Fruit fly (Drosophila melanogaster): ENCODE data around the gene CG42821.
A peak's percentile ranks its signal among the peaks of the same experiment; 100 is the strongest.

Gene CG42821

DNA sequence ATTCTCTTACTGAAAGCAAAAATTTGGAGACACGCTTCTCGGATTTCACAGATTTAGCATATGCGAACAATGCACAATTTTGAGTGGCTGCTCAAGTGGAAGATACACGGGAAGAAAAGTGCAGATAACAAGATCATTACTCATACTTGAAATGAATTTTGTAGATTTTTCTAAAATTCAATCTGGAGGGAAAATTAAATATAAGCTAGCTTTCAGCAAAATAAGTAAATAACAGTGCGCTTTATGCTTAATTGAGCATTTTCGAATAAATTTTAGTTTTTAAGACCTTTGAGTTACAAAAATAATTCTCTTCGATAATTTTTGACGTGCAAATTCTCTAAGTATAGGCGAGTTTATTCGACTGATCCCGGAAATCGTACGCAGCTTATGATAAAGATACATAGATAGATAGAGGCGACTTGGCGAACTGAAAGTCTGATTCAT, 12.2 kb upstream of the CG42821 start (continued):
- peak in 1 of 2 experiments; percentile 24 for TF ChIP-seq Pdp1 (GFP tag; optimal IDR thresholded peaks at IDR 0.05)
- no peak for TF ChIP-seq insv (GFP tag; optimal IDR thresholded peaks at IDR 0.05)
- TF ChIP-seq HLH4C (GFP tag; IDR thresholded peaks at IDR 0.05; ENCODE audit: partially characterized antibody), result no peak
- TF ChIP-seq CG13424 (tag; optimal IDR thresholded peaks at IDR 0.05), result no peak
- TF ChIP-seq lmd (GFP tag; IDR thresholded peaks at IDR 0.05), result 0 out of 2 replicates have a peak, but pooled peaks have one; percentile 35
- no peak for TF ChIP-seq CG13123 (GFP tag; optimal IDR thresholded peaks at IDR 0.05)
- peak in 1 of 2 experiments; percentile 49 for TF ChIP-seq chif (GFP tag; optimal IDR thresholded peaks at IDR 0.05)
- TF ChIP-seq exex (tag; optimal IDR thresholded peaks at IDR 0.05), result no peak
- TF ChIP-seq Awh (GFP tag; IDR thresholded peaks at IDR 0.05), result no peak
- TF ChIP-seq CG3065 (GFP tag; optimal IDR thresholded peaks at IDR 0.05), result no peak
- no peak for TF ChIP-seq gfzf (GFP tag; optimal IDR thresholded peaks at IDR 0.05)
- no peak for TF ChIP-seq CG10366 (GFP tag; IDR thresholded peaks at IDR 0.05)
- TF ChIP-seq Fer2 (tag; optimal IDR thresholded peaks at IDR 0.05), result no peak
- TF ChIP-seq CG2712 (tag; optimal IDR thresholded peaks at IDR 0.05), result peak; percentile 43
- peak; percentile 45 for TF ChIP-seq bcd (GFP tag; optimal IDR thresholded peaks at IDR 0.05)
- TF ChIP-seq Doc3 (GFP tag; IDR thresholded peaks at IDR 0.05; ENCODE audit: partially characterized antibody), result no peak
- TF ChIP-seq CG10267 (tag; optimal IDR thresholded peaks at IDR 0.05), result peak; percentile 55
- TF ChIP-seq Ets65A (GFP tag), result peak; percentile 92
- TF ChIP-seq salm (tag; optimal IDR thresholded peaks at IDR 0.05), result no peak
- no peak for TF ChIP-seq Hey (tag; optimal IDR thresholded peaks at IDR 0.05)
- TF ChIP-seq CG10209 (GFP tag; optimal IDR thresholded peaks at IDR 0.05), result no peak
- no peak for TF ChIP-seq CG6175 (GFP tag; IDR thresholded peaks at IDR 0.05)
- no peak for TF ChIP-seq CG1832 (GFP tag; optimal IDR thresholded peaks at IDR 0.05)
- TF ChIP-seq CG3281 (GFP tag; optimal IDR thresholded peaks at IDR 0.05), result peak; percentile 65
- TF ChIP-seq ems (GFP tag; optimal IDR thresholded peaks at IDR 0.05), result no peak
- TF ChIP-seq Mrtf (GFP tag; IDR thresholded peaks at IDR 0.05), result no peak
- TF ChIP-seq schlank (tag; optimal IDR thresholded peaks at IDR 0.05), result no peak
- no peak for TF ChIP-seq CG11695 (GFP tag; IDR thresholded peaks at IDR 0.05)
- no peak for TF ChIP-seq fu2 (GFP tag; optimal IDR thresholded peaks at IDR 0.05)
- TF ChIP-seq CG13624 (GFP tag; optimal IDR thresholded peaks at IDR 0.05), result peak; percentile 31
- no peak for TF ChIP-seq chinmo (GFP tag; IDR thresholded peaks at IDR 0.05; ENCODE audit: partially characterized antibody)
- TF ChIP-seq CG16863 (GFP tag; optimal IDR thresholded peaks at IDR 0.05), result no peak
- TF ChIP-seq CG33213 (GFP tag; optimal IDR thresholded peaks at IDR 0.05), result no peak
- TF ChIP-seq Bgb (GFP tag; IDR thresholded peaks at IDR 0.05; ENCODE audit: partially characterized antibody), result no peak
- TF ChIP-seq CG7372 (GFP tag; IDR thresholded peaks at IDR 0.05), result no peak; the same call in 1 of the 2 replicates
- TF ChIP-seq Hr78 (GFP tag; optimal IDR thresholded peaks at IDR 0.05), result no peak
- TF ChIP-seq CG12391 (tag; optimal IDR thresholded peaks at IDR 0.05), result no peak
- TF ChIP-seq grau (tag; optimal IDR thresholded peaks at IDR 0.05), result no peak
- peak; percentile 3 for TF ChIP-seq CoRest (tag; optimal IDR thresholded peaks at IDR 0.05)
- TF ChIP-seq CG6765 (GFP tag; optimal IDR thresholded peaks at IDR 0.05), result no peak
- peak; percentile 41 for TF ChIP-seq pb (GFP tag; optimal IDR thresholded peaks at IDR 0.05)
- peak; percentile 52 for TF ChIP-seq unpg (GFP tag; optimal IDR thresholded peaks at IDR 0.05)
- no peak for TF ChIP-seq CrebB (tag; optimal IDR thresholded peaks at IDR 0.05)
- no peak for TF ChIP-seq pros (GFP tag; optimal IDR thresholded peaks at IDR 0.05)
- TF ChIP-seq sna (GFP tag; IDR thresholded peaks at IDR 0.05; ENCODE audit: partially characterized antibody), result no peak
- TF ChIP-seq Drgx (GFP tag; IDR thresholded peaks at IDR 0.05), result peak; percentile 60
- no peak for TF ChIP-seq abd-A (tag; optimal IDR thresholded peaks at IDR 0.05)
- no peak for TF ChIP-seq CG17802 (tag; optimal IDR thresholded peaks at IDR 0.05)
- TF ChIP-seq Atf6 (GFP tag; IDR thresholded peaks at IDR 0.05), result no peak
- no peak for TF ChIP-seq CG34224 (GFP tag; IDR thresholded peaks at IDR 0.05; ENCODE audit: partially characterized antibody)

Data from whole organism, embryonic.